Worm (Caenorhabditis elegans): ENCODE measurements around the gene pos-1.

DNA sequence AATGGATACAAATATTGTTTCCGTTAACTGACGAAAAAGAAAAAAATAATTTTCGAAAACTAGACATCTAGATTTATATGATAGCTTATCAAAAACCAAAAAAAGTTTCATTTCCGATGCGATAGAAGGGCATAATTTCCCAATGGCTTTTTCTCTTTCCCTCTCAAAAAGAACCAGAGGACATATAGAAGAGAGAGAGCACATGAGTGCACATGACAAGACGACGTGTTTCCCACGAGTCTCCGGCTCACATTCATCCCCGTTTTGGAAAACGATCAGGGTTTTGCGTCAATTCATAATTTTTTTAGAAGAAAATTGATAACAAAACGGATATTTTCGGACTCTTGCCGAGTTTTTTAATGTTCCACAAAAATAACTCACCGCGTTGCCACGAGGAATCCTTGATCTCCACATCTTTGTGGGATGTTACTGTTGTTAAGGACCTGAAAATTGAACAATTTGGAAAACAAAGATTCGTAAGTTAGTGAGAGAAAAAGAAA, 30.5 kb downstream of the pos-1 start, which contains the start of gene lmd-3:
- TF ChIP-seq him-1 (tag; optimal IDR thresholded peaks at IDR 0.05) (peak; percentile 14), W03F9.2 (tag; optimal IDR thresholded peaks at IDR 0.05) (no peak), dao-5 (tag; optimal IDR thresholded peaks at IDR 0.05) (no peak)

Measured in whole organism, L4/young adult.